Fruit fly (Drosophila melanogaster) whole organism, embryonic: ENCODE data around the gene CG46463.
A peak's percentile ranks its signal among the peaks of the same experiment; 100 is the strongest.

ENCODE experiments used
- BEAF-32 ChIP-seq: fragments of 200-800 bp; sonication (Bioruptor generic); optimal IDR thresholded peaks from 3 replicates; lab custom pipeline; 2017; ENCODE audit warnings: missing biosample characterization, missing genetic modification characterization, mild to moderate bottlenecking, moderate library complexity, missing genetic modification reagents
- Bteb2 ChIP-seq: fragments of 200-800 bp; sonication (Bioruptor generic); optimal IDR thresholded peaks from 2 replicates; lab custom pipeline; 2016; ENCODE audit warnings: missing biosample characterization, missing genetic modification characterization
- CG10565 ChIP-seq: fragments of 200-800 bp; sonication (Bioruptor generic); optimal IDR thresholded peaks from 3 replicates; lab custom pipeline; 2016; ENCODE audit warnings: missing biosample characterization, mild to moderate bottlenecking, missing genetic modification characterization
- CG13123 ChIP-seq: fragments of 200-800 bp; sonication (Bioruptor generic); optimal IDR thresholded peaks from 2 replicates; lab custom pipeline; 2016; ENCODE audit warnings: missing biosample characterization, missing genetic modification characterization
- CG14860 ChIP-seq: fragments of 200-800 bp; sonication (Bioruptor generic); IDR thresholded peaks from 3 replicates; pipeline ENCODE4 v1.3.6; 2022; ENCODE audit warnings: missing biosample characterization, missing genetic modification characterization; ENCODE audit not compliant: partially characterized antibody
- CG14965 ChIP-seq: fragments of 200-800 bp; sonication (Bioruptor generic); optimal IDR thresholded peaks from 2 replicates; lab custom pipeline; 2016; ENCODE audit warnings: missing biosample characterization, missing genetic modification characterization, borderline replicate concordance
- CG1603 ChIP-seq: fragments of 200-800 bp; sonication (Bioruptor generic); optimal IDR thresholded peaks from 2 replicates; lab custom pipeline; 2019; ENCODE audit warnings: missing biosample characterization, mild to moderate bottlenecking, missing genetic modification characterization, moderate library complexity
- CG16813 ChIP-seq: fragments of 200-800 bp; sonication (Bioruptor generic); IDR thresholded peaks from 3 replicates; pipeline ENCODE4 v1.3.6; 2022; ENCODE audit warnings: missing biosample characterization, missing genetic modification characterization; ENCODE audit not compliant: partially characterized antibody
- CG18011 ChIP-seq: fragments of 200-800 bp; sonication (Bioruptor generic); optimal IDR thresholded peaks from 2 replicates; lab custom pipeline; 2017; ENCODE audit warnings: missing biosample characterization, missing genetic modification characterization, mild to moderate bottlenecking, moderate library complexity, missing genotype
- CG2202 ChIP-seq: fragments of 200-800 bp; sonication (Bioruptor generic); optimal IDR thresholded peaks from 2 replicates; lab custom pipeline; 2018; ENCODE audit warnings: missing biosample characterization, mild to moderate bottlenecking, missing genetic modification characterization
- CG2875 ChIP-seq: fragments of 200-800 bp; sonication (Bioruptor generic); optimal IDR thresholded peaks from 2 replicates; lab custom pipeline; 2017; ENCODE audit warnings: missing biosample characterization, mild to moderate bottlenecking, missing genetic modification characterization, missing genetic modification reagents
- CG31388 ChIP-seq: fragments of 200-800 bp; sonication (Bioruptor generic); optimal IDR thresholded peaks from 2 replicates; lab custom pipeline; 2016; ENCODE audit warnings: missing biosample characterization, missing genetic modification characterization
- CG31441 ChIP-seq: fragments of 200-800 bp; sonication (Bioruptor generic); IDR thresholded peaks from 2 replicates; pipeline ENCODE4 v1.3.6; 2022; ENCODE audit warnings: missing biosample characterization, missing genetic modification characterization
- CG32532 ChIP-seq: fragments of 200-800 bp; sonication (Bioruptor generic); IDR thresholded peaks from 2 replicates; pipeline ENCODE4 v1.3.6; 2022; ENCODE audit warnings: missing biosample characterization, missing genetic modification characterization
- CG6854 ChIP-seq: fragments of 200-800 bp; sonication (Bioruptor generic); optimal IDR thresholded peaks from 3 replicates; lab custom pipeline; 2017; ENCODE audit warnings: missing biosample characterization, mild to moderate bottlenecking, missing genetic modification characterization
- CG7556 ChIP-seq: fragments of 200-800 bp; sonication (Bioruptor generic); optimal IDR thresholded peaks from 2 replicates; lab custom pipeline; 2017; ENCODE audit warnings: missing biosample characterization, mild to moderate bottlenecking, missing genetic modification characterization
- CG7745 ChIP-seq: fragments of 200-800 bp; sonication (Bioruptor generic); optimal IDR thresholded peaks from 2 replicates; lab custom pipeline; 2018; ENCODE audit warnings: missing biosample characterization, mild to moderate bottlenecking, missing genetic modification characterization, moderate library complexity
- CG9437 ChIP-seq: fragments of 200-800 bp; sonication (Bioruptor generic); optimal IDR thresholded peaks from 2 replicates; lab custom pipeline; 2018; ENCODE audit warnings: missing biosample characterization, mild to moderate bottlenecking, missing genetic modification characterization
- CrebB ChIP-seq: fragments of 200-800 bp; sonication (Bioruptor generic); optimal IDR thresholded peaks from 3 replicates; lab custom pipeline; 2018; ENCODE audit warnings: missing biosample characterization, mild to moderate bottlenecking, missing genetic modification characterization
- D19A ChIP-seq: fragments of 200-800 bp; optimal IDR thresholded peaks from 3 replicates; lab custom pipeline; 2019; ENCODE audit warnings: missing biosample characterization, mild to moderate bottlenecking, missing genetic modification characterization, moderate library complexity
- Dp ChIP-seq: fragments of 200-800 bp; sonication (Bioruptor generic); optimal IDR thresholded peaks from 2 replicates; lab custom pipeline; 2018; ENCODE audit warnings: missing biosample characterization, mild to moderate bottlenecking, missing genetic modification characterization, moderate library complexity
- Dref ChIP-seq: fragments of 200-800 bp; sonication (Bioruptor generic); IDR thresholded peaks from 2 replicates; pipeline ENCODE4 v1.3.6; 2022; ENCODE audit warnings: missing biosample characterization, missing genetic modification characterization
- Drgx ChIP-seq: fragments of 200-800 bp; sonication (Bioruptor generic); IDR thresholded peaks from 2 replicates; pipeline ENCODE4 v1.3.6; 2022; ENCODE audit warnings: missing biosample characterization, missing genetic modification characterization
- H15 ChIP-seq: fragments of 200-800 bp; sonication (Bioruptor generic); IDR thresholded peaks from 3 replicates; pipeline ENCODE4 v1.3.6; 2022; ENCODE audit warnings: missing biosample characterization, missing genetic modification characterization
- HHEX ChIP-seq: fragments of 200-800 bp; sonication (Bioruptor generic); optimal IDR thresholded peaks from 3 replicates; lab custom pipeline; 2017; ENCODE audit warnings: missing biosample characterization, mild to moderate bottlenecking, missing genetic modification characterization, missing genetic modification reagents
- Lim3 ChIP-seq: fragments of 200-800 bp; sonication (Bioruptor generic); IDR thresholded peaks from 2 replicates; pipeline ENCODE4 v1.3.6; 2022; ENCODE audit warnings: missing biosample characterization, missing genetic modification characterization
- Mrtf ChIP-seq: fragments of 200-800 bp; sonication (Bioruptor generic); IDR thresholded peaks from 3 replicates; pipeline ENCODE4 v1.3.6; 2022; ENCODE audit warnings: missing biosample characterization, missing genetic modification characterization
- NC2β ChIP-seq: fragments of 200-800 bp; sonication (Bioruptor generic); optimal IDR thresholded peaks from 2 replicates; lab custom pipeline; 2016; ENCODE audit warnings: missing biosample characterization, missing genetic modification characterization
- NK7.1 ChIP-seq: fragments of 200-800 bp; sonication (Bioruptor generic); optimal IDR thresholded peaks from 3 replicates; lab custom pipeline; 2016; ENCODE audit warnings: missing biosample characterization, missing genetic modification characterization
- Nf-YB ChIP-seq: fragments of 200-800 bp; sonication (Bioruptor generic); optimal IDR thresholded peaks from 3 replicates; lab custom pipeline; 2019; ENCODE audit warnings: missing biosample characterization, mild to moderate bottlenecking, missing genetic modification characterization, moderate library complexity
- Opbp ChIP-seq: fragments of 200-800 bp; sonication (Bioruptor generic); IDR thresholded peaks from 3 replicates; pipeline ENCODE4 v1.3.6; 2022; ENCODE audit warnings: missing biosample characterization, missing genetic modification characterization; ENCODE audit not compliant: partially characterized antibody
- Rx ChIP-seq: fragments of 200-800 bp; sonication (Bioruptor generic); IDR thresholded peaks from 2 replicates; pipeline ENCODE4 v1.3.6; 2022; ENCODE audit warnings: missing biosample characterization, missing genetic modification characterization
- Xbp1 ChIP-seq: fragments of 200-800 bp; sonication (Bioruptor generic); optimal IDR thresholded peaks from 3 replicates; lab custom pipeline; 2016; ENCODE audit warnings: missing biosample characterization, mild to moderate bottlenecking, missing genetic modification characterization
- ara ChIP-seq: fragments of 200-800 bp; sonication (Bioruptor generic); IDR thresholded peaks from 2 replicates; pipeline ENCODE4 v1.3.6; 2022; ENCODE audit warnings: missing biosample characterization, missing genetic modification characterization
- bcd ChIP-seq: fragments of 200-800 bp; sonication (Bioruptor generic); optimal IDR thresholded peaks from 2 replicates; lab custom pipeline; 2017; ENCODE audit warnings: missing biosample characterization, mild to moderate bottlenecking, missing genetic modification characterization
- bigmax ChIP-seq: fragments of 200-800 bp; sonication (Bioruptor generic); optimal IDR thresholded peaks from 2 replicates; lab custom pipeline; 2018; ENCODE audit warnings: missing biosample characterization, mild to moderate bottlenecking, missing genetic modification characterization
- bowl ChIP-seq: fragments of 200-800 bp; sonication (Bioruptor generic); IDR thresholded peaks from 2 replicates; pipeline ENCODE4 v1.3.6; 2022; ENCODE audit warnings: missing biosample characterization, missing genetic modification characterization
- br ChIP-seq: fragments of >200 bp; optimal IDR thresholded peaks from 2 replicates; lab custom pipeline; 2017
- chif ChIP-seq, 2 experiments: fragments of 200-800 bp; sonication (Bioruptor generic); optimal IDR thresholded peaks; 3 replicates each; lab custom pipeline; 2016; ENCODE audit warnings: missing biosample characterization in 2 of 2, missing genetic modification characterization in 2 of 2
- corto ChIP-seq: fragments of 200-800 bp; sonication (Bioruptor generic); optimal IDR thresholded peaks from 2 replicates; lab custom pipeline; 2016; ENCODE audit warnings: missing biosample characterization, mild to moderate bottlenecking, missing genetic modification characterization, moderate library complexity
- crol ChIP-seq: fragments of 200-800 bp; sonication (Bioruptor generic); IDR thresholded peaks from 2 replicates; pipeline ENCODE4 v1.3.6; 2022; ENCODE audit warnings: missing biosample characterization, missing genetic modification characterization
- dan ChIP-seq: fragments of 200-800 bp; sonication (Bioruptor generic); IDR thresholded peaks from 2 replicates; pipeline ENCODE4 v1.3.6; 2022; ENCODE audit warnings: missing biosample characterization, missing genetic modification characterization
- ewg ChIP-seq: fragments of 200-800 bp; sonication (Bioruptor generic); optimal IDR thresholded peaks from 3 replicates; lab custom pipeline; 2017; ENCODE audit warnings: mild to moderate bottlenecking, missing biosample characterization, missing genetic modification reagents, missing genetic modification characterization
- fu2 ChIP-seq: fragments of 200-800 bp; sonication (Bioruptor generic); optimal IDR thresholded peaks from 2 replicates; lab custom pipeline; 2016; ENCODE audit warnings: missing biosample characterization, missing genetic modification characterization
- h ChIP-seq: fragments of >200 bp; optimal IDR thresholded peaks from 2 replicates; lab custom pipeline; 2017
- hb ChIP-seq: fragments of 200-800 bp; sonication (Bioruptor generic); IDR thresholded peaks from 3 replicates; pipeline ENCODE4 v1.3.6; 2022; ENCODE audit warnings: missing biosample characterization, missing genetic modification characterization; ENCODE audit not compliant: partially characterized antibody
- hth ChIP-seq: fragments of >200 bp; optimal IDR thresholded peaks from 2 replicates; lab custom pipeline; 2017; ENCODE audit warnings: inconsistent platforms
- ind ChIP-seq: fragments of 200-800 bp; sonication (Bioruptor generic); optimal IDR thresholded peaks from 3 replicates; lab custom pipeline; 2016; ENCODE audit warnings: missing biosample characterization, missing genetic modification characterization
- jigr1 ChIP-seq: fragments of 200-800 bp; sonication (Bioruptor generic); IDR thresholded peaks from 3 replicates; pipeline ENCODE4 v1.3.6; 2022; ENCODE audit warnings: missing biosample characterization, missing genetic modification characterization
- mam ChIP-seq: fragments of 200-800 bp; sonication (Bioruptor generic); optimal IDR thresholded peaks from 3 replicates; lab custom pipeline; 2016; ENCODE audit warnings: missing biosample characterization, missing genetic modification characterization
- nerfin-2 ChIP-seq: fragments of 200-800 bp; sonication (Bioruptor generic); IDR thresholded peaks from 2 replicates; pipeline ENCODE4 v1.3.6; 2022; ENCODE audit warnings: missing biosample characterization, missing genetic modification characterization; ENCODE audit not compliant: partially characterized antibody
- tna ChIP-seq: fragments of 200-800 bp; sonication (Bioruptor generic); IDR thresholded peaks from 2 replicates; pipeline ENCODE4 v1.3.6; 2022; ENCODE audit warnings: missing biosample characterization, missing genetic modification characterization; ENCODE audit not compliant: partially characterized antibody
- wor ChIP-seq: fragments of 200-800 bp; sonication (Bioruptor generic); IDR thresholded peaks from 2 replicates; pipeline ENCODE4 v1.3.6; 2022; ENCODE audit warnings: missing biosample characterization, missing genetic modification characterization

CG46463 gene

DNA sequence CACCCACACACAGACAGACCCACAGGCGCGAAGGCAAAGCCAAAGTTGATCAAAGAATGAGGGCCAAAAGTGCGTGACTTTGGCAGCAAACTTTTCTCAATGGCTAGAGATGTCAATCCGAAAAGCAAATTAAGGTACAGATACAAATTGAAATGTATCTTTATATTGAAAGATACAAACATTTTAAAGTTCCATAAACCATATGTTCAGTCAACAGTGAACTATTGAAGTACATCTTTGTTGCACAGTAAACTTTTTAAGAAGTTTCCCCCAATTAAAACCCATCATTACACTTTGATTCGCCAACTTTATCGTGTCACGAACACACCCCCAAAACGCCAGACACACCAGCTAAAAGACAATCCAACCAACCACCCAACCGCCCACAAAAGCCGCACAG, 49.4 kb upstream of the CG46463 start (continued):
- TF ChIP-seq ind (GFP tag; lab: Kevin White, UChicago) (peak; percentile 11), CG14965 (no peak), bcd (GFP tag; lab: Kevin White, UChicago) (peak; percentile 6), tna (GFP tag; lab: Robert Waterston, UW) (no peak), nerfin-2 (GFP tag; lab: Robert Waterston, UW) (no peak), CG31441 (GFP tag; lab: Robert Waterston, UW) (no peak), ewg (GFP tag; lab: Kevin White, UChicago) (no peak), bowl (GFP tag; lab: Robert Waterston, UW) (no peak), hth (lab: Kevin White, UChicago) (no peak), CG1603 (no peak), ara (GFP tag; lab: Robert Waterston, UW) (no peak), CG7745 (no peak), bigmax (GFP tag; lab: Kevin White, UChicago) (no peak), Dp (GFP tag; lab: Kevin White, UChicago) (no peak), corto (GFP tag; lab: Kevin White, UChicago) (no peak), CG9437 (GFP tag; lab: Kevin White, UChicago) (no peak), CG10565 (GFP tag; lab: Kevin White, UChicago) (no peak), crol (GFP tag; lab: Robert Waterston, UW) (no peak), CG32532 (no peak), D19A (tag; lab: Kevin White, UChicago) (no peak), jigr1 (no peak), Xbp1 (GFP tag; lab: Kevin White, UChicago) (no peak), wor (GFP tag; lab: Robert Waterston, UW) (no peak), CG7556 (GFP tag; lab: Kevin White, UChicago) (peak; percentile 59), Drgx (GFP tag; lab: Robert Waterston, UW) (no peak), Nf-YB (GFP tag; lab: Kevin White, UChicago) (no peak), Dref (GFP tag; lab: Robert Waterston, UW) (no peak), Rx (GFP tag; lab: Robert Waterston, UW) (no peak), hb (GFP tag; lab: Robert Waterston, UW) (no peak), CG31388 (GFP tag; lab: Kevin White, UChicago) (no peak), NK7.1 (no peak), CG6854 (GFP tag; lab: Kevin White, UChicago) (no peak), fu2 (GFP tag; lab: Kevin White, UChicago) (no peak), Opbp (no peak), CG14860 (GFP tag; lab: Robert Waterston, UW) (no peak), H15 (GFP tag; lab: Robert Waterston, UW) (no peak), BEAF-32 (GFP tag; lab: Kevin White, UChicago) (peak; percentile 64), br (lab: Kevin White, UChicago) (no peak), CG13123 (no peak), NC2β (GFP tag; lab: Kevin White, UChicago) (no peak), mam (GFP tag; lab: Kevin White, UChicago) (peak; percentile 21), h (lab: Kevin White, UChicago) (no peak), CG16813 (GFP tag; lab: Robert Waterston, UW) (peak; percentile 14; the same call in 1 of the 3 replicates), CG2875 (GFP tag; lab: Kevin White, UChicago) (no peak), HHEX (GFP tag; lab: Kevin White, UChicago) (peak; percentile 17), dan (GFP tag; lab: Robert Waterston, UW) (no peak), chif (GFP tag; optimal IDR thresholded peaks at IDR 0.05; lab: Kevin White, UChicago) (no peak), Mrtf (GFP tag; lab: Robert Waterston, UW) (no peak), Bteb2 (no peak), CG18011 (no peak), Lim3 (no peak), CG2202 (tag; lab: Kevin White, UChicago) (no peak), CrebB (no peak)
